Worm (Caenorhabditis elegans): Measurements from ENCODE around the gene cyn-4.

DNA sequence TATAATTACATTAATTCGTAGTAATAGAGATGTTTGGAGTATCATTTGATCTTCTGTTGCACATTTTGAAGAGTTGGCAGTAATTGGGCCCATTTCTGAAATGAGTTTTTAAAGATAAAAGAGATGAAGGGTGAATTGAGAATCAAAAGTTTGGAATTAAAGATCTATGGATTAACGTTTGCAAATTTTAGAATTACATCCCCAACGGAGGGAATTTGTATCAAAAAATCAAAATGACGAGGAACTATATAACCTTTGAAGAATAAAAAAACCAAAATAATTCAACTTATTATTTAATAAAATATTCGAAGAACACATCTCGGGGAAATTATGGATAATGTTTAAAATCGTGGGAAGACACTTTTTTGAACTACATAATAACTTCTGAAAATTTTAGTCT, 22.6 kb upstream of the cyn-4 start, which contains the start of gene sra-10:
- no peak for TF ChIP-seq ztf-29 (GFP tag; IDR thresholded peaks at IDR 0.05)
- no peak for TF ChIP-seq klf-2 (GFP tag; conservative IDR thresholded peaks at IDR 0.05)
- TF ChIP-seq med-1 (GFP tag; optimal IDR thresholded peaks at IDR 0.05; ENCODE audit: insufficient read depth): no peak
